Worm (Caenorhabditis elegans) whole organism, early embryonic: ENCODE data around the gene mtcu-2.
A peak's percentile ranks its signal among the peaks of the same experiment; 100 is the strongest.

Source experiments
- F13C5.2 ChIP-seq: sonication (generic microtip); optimal IDR thresholded peaks from 2 replicates; lab custom pipeline; 2017; ENCODE audit warnings: mild to moderate bottlenecking, missing genetic modification characterization, inconsistent platforms, missing compliant biosample characterization
- ama-1 ChIP-seq: fragments of 150-350 bp; optimal IDR thresholded peaks from 2 replicates; lab custom pipeline; 2014
- ceh-13 ChIP-seq: fragments of 200-800 bp; sonication (Bioruptor generic); optimal IDR thresholded peaks from 2 replicates; lab custom pipeline; 2018; ENCODE audit warnings: mild to moderate bottlenecking, missing genetic modification characterization, missing compliant biosample characterization
- tbx-11 ChIP-seq: fragments of 200-800 bp; sonication (Bioruptor generic); IDR thresholded peaks from 2 replicates; pipeline ENCODE4 v1.3.6; 2022; ENCODE audit warnings: missing genetic modification characterization, missing compliant biosample characterization
- tbx-37 ChIP-seq: fragments of 200-800 bp; sonication (Bioruptor generic); conservative IDR thresholded peaks from 2 replicates; pipeline ENCODE4 v1.3.6; 2022; ENCODE audit warnings: missing genetic modification reagents, missing genetic modification characterization, missing compliant biosample characterization

- TF ChIP-seq F13C5.2 (peak; percentile 30), tbx-37 (GFP tag; lab: Robert Waterston, UW) (no peak), ama-1 (no peak), ceh-13 (GFP tag; lab: Kevin White, UChicago) (no peak), tbx-11 (no peak)
Observed at ce11 chrII:10044961-10045360, 11.9 kb upstream of the mtcu-2 start, which contains the start of the genes F52H3.11 and bath-38.
